Worm (Caenorhabditis elegans): ENCODE measurements around the gene poml-4.

DNA sequence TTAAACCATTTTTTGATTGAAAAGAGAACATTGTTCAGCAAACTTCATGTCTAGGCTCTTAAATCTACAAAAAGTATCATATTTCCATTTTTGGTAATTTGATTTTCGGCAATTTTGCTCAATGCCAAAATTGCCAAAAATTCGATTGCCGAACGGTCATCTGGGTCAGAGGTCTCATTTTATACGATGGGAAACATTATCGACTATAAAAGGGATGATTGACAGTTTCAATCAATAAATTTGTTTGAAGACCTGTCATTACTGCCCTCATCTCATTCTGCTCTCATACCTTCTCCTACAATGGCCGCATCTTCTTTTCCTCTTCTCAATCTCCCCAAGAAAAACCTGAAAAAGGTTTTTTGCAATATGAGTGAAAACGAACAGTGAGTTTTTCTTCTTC, 21.1 kb downstream of the poml-4 start, which contains the start of gene K05F6.14:
- no peak for TF ChIP-seq nhr-11 (tag; optimal IDR thresholded peaks at IDR 0.05)
- TF ChIP-seq mep-1 (tag; optimal IDR thresholded peaks at IDR 0.05) = no peak

Measured in whole organism, L1 larva.